Fruit fly (Drosophila melanogaster): ENCODE results near the gene CG11975.

Gene CG11975

dm6 chr3R:8958300-8958699 is 34.8 kb upstream of the CG11975 start (continued):
- peak; percentile 66 for TF ChIP-seq CG15336 (GFP tag; IDR thresholded peaks at IDR 0.05)
- peak; percentile 35 for TF ChIP-seq CG4318 (GFP tag; optimal IDR thresholded peaks at IDR 0.05)
- peak; percentile 74 for TF ChIP-seq eg (GFP tag; IDR thresholded peaks at IDR 0.05)
- no peak for TF ChIP-seq CG31627 (GFP tag; optimal IDR thresholded peaks at IDR 0.05)
- TF ChIP-seq net (GFP tag; optimal IDR thresholded peaks at IDR 0.05): peak; percentile 45
- TF ChIP-seq Ets21C (GFP tag; optimal IDR thresholded peaks at IDR 0.05): no peak
- peak; percentile 53 for TF ChIP-seq Eip75B (GFP tag; optimal IDR thresholded peaks at IDR 0.05)
- TF ChIP-seq CG1621 (tag; optimal IDR thresholded peaks at IDR 0.05): peak; percentile 52
- TF ChIP-seq CG16779 (tag; optimal IDR thresholded peaks at IDR 0.05): no peak
- TF ChIP-seq Eip93F (GFP tag; optimal IDR thresholded peaks at IDR 0.05): no peak

DNA sequence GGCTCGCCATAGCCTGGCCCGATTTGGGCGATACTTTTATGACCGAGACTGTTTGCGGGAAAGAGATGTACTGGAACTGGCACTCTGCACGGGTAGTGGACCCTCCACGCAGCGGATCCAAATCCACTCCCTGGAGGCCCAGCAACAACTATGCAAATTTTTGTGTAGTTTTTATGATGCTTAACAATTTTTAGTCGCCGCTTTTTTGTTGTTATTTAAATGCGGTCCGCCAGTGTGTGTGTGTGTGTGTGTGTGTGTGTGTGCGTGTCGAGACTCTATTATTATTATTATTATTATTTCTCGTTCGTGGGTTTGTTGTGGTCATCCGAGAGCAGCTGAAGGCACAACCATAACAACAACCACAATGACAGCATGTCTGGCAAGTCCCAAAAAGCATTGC is 33.9 kb upstream of the CG11975 start:
- TF ChIP-seq Eip78C (GFP tag) (peak; percentile 23), Gug (GFP tag; IDR thresholded peaks at IDR 0.05) (no peak), achi (GFP tag; optimal IDR thresholded peaks at IDR 0.05) (no peak), svp (GFP tag) (peak; percentile 4), CG11762 (GFP tag; optimal IDR thresholded peaks at IDR 0.05; ENCODE audit: insufficient read depth) (no peak)

DNA sequence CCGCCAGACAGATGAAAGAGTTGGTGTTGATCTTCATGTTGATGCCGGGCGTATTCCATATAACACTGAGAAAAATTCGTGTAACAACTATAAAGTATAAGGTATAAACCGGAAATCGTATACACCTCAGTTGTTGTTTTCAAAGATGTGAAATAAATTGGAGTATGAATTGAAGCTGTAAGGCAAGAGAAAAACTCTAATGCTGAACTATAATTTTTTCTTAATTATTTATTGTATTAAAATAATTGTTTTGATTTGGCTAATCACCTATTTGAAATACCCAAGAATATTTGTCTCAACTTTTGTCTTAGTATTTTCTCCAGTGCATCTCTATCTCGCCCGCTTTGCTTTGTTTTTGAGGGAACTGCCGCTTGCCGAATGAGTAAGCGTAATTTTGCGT is 32.7 kb upstream of the CG11975 start:
- TF ChIP-seq fd59A (GFP tag; optimal IDR thresholded peaks at IDR 0.05) (no peak), Eip78C (GFP tag) (peak; percentile 65), svp (GFP tag) (peak; percentile 56), CG15336 (GFP tag; IDR thresholded peaks at IDR 0.05) (peak; percentile 82), Sox15 (GFP tag; optimal IDR thresholded peaks at IDR 0.05) (no peak), CG8632 (GFP tag; optimal IDR thresholded peaks at IDR 0.05) (peak; percentile 16), OdsH (GFP tag; optimal IDR thresholded peaks at IDR 0.05) (peak; percentile 47), esn (GFP tag; optimal IDR thresholded peaks at IDR 0.05) (peak; percentile 38), Hr39 (GFP tag; optimal IDR thresholded peaks at IDR 0.05) (no peak), Eip93F (GFP tag; optimal IDR thresholded peaks at IDR 0.05) (no peak), CG4318 (GFP tag; optimal IDR thresholded peaks at IDR 0.05) (peak; percentile 53), CG6792 (GFP tag; optimal IDR thresholded peaks at IDR 0.05) (no peak), Hr4 (GFP tag; optimal IDR thresholded peaks at IDR 0.05) (peak; percentile 67), fd85E (GFP tag; optimal IDR thresholded peaks at IDR 0.05) (no peak), CG10631 (GFP tag; optimal IDR thresholded peaks at IDR 0.05) (peak; percentile 24), Met (GFP tag; optimal IDR thresholded peaks at IDR 0.05) (peak; percentile 41), lz (GFP tag; optimal IDR thresholded peaks at IDR 0.05) (no peak), Hr38 (GFP tag; optimal IDR thresholded peaks at IDR 0.05) (no peak), net (GFP tag; optimal IDR thresholded peaks at IDR 0.05) (peak; percentile 29), salr (GFP tag; optimal IDR thresholded peaks at IDR 0.05) (peak in 1 of 2 experiments; percentile 15), CG10669 (GFP tag; optimal IDR thresholded peaks at IDR 0.05) (no peak), fkh (GFP tag; optimal IDR thresholded peaks at IDR 0.05) (no peak), CG6163 (GFP tag; IDR thresholded peaks at IDR 0.05) (peak; percentile 43; the same call in 1 of the 3 replicates), CG8119 (GFP tag; IDR thresholded peaks at IDR 0.05) (peak; percentile 62), CG34406 (GFP tag; optimal IDR thresholded peaks at IDR 0.05) (peak; percentile 26), CG11762 (GFP tag; optimal IDR thresholded peaks at IDR 0.05; ENCODE audit: insufficient read depth) (no peak), spab (GFP tag; optimal IDR thresholded peaks at IDR 0.05) (no peak), Ets96B (tag; optimal IDR thresholded peaks at IDR 0.05) (no peak), CG6808 (GFP tag; optimal IDR thresholded peaks at IDR 0.05) (no peak), CG32006 (GFP tag; optimal IDR thresholded peaks at IDR 0.05) (peak; percentile 79), eg (GFP tag; IDR thresholded peaks at IDR 0.05) (peak; percentile 29; the same call in 1 of the 3 replicates), Lpt (GFP tag; optimal IDR thresholded peaks at IDR 0.05) (peak; percentile 6), achi (GFP tag; optimal IDR thresholded peaks at IDR 0.05) (peak; percentile 56), CG3032 (tag; optimal IDR thresholded peaks at IDR 0.05) (no peak), Sox102F (GFP tag; optimal IDR thresholded peaks at IDR 0.05) (peak; percentile 4), vri (GFP tag; optimal IDR thresholded peaks at IDR 0.05) (no peak), pdm3 (GFP tag; optimal IDR thresholded peaks at IDR 0.05) (no peak), CG31627 (GFP tag; optimal IDR thresholded peaks at IDR 0.05) (peak; percentile 17), Gug (GFP tag; IDR thresholded peaks at IDR 0.05) (0 out of 2 replicates have a peak, but pooled peaks have one; percentile 13), ss (GFP tag; optimal IDR thresholded peaks at IDR 0.05) (no peak), CG9139 (GFP tag; optimal IDR thresholded peaks at IDR 0.05) (no peak), CG7368 (GFP tag; optimal IDR thresholded peaks at IDR 0.05) (no peak), CG1621 (tag; optimal IDR thresholded peaks at IDR 0.05) (no peak)

Data from whole organism, prepupa.